Fruit fly (Drosophila melanogaster) whole organism, pupa: Measurements from ENCODE around the gene CG33725.

ENCODE experiments used
- CG10348 ChIP-seq: fragments of 200-800 bp; sonication (Bioruptor generic); IDR thresholded peaks from 2 replicates; pipeline ENCODE4 v1.3.6; 2022; ENCODE audit warnings: missing biosample characterization, missing genetic modification characterization
- CG12605 ChIP-seq: fragments of 200-800 bp; sonication (Bioruptor generic); IDR thresholded peaks from 2 replicates; pipeline ENCODE4 v1.3.6; 2022; ENCODE audit warnings: missing biosample characterization, missing genetic modification characterization
- CG13204 ChIP-seq: fragments of 200-800 bp; sonication (Bioruptor generic); optimal IDR thresholded peaks from 2 replicates; lab custom pipeline; 2018; ENCODE audit warnings: missing biosample characterization, mild to moderate bottlenecking, missing genetic modification characterization, moderate library complexity
- CG14655 ChIP-seq: fragments of 200-800 bp; sonication (Bioruptor generic); optimal IDR thresholded peaks from 3 replicates; lab custom pipeline; 2017; ENCODE audit warnings: mild to moderate bottlenecking, missing biosample characterization, missing genetic modification reagents, missing genetic modification characterization
- CG15710 ChIP-seq: fragments of 200-800 bp; sonication (Bioruptor generic); optimal IDR thresholded peaks from 2 replicates; lab custom pipeline; 2018; ENCODE audit warnings: missing biosample characterization, mild to moderate bottlenecking, missing genetic modification characterization, moderate library complexity
- CG17806 ChIP-seq: fragments of 200-800 bp; sonication (Bioruptor generic); optimal IDR thresholded peaks from 2 replicates; lab custom pipeline; 2018; ENCODE audit warnings: missing biosample characterization, mild to moderate bottlenecking, missing genetic modification characterization, moderate library complexity
- CG32121 ChIP-seq: fragments of 200-800 bp; sonication (Bioruptor generic); IDR thresholded peaks from 2 replicates; pipeline ENCODE4 v1.3.6; 2022; ENCODE audit warnings: missing biosample characterization, missing genetic modification characterization
- CG34367 ChIP-seq: fragments of 200-800 bp; sonication (Bioruptor generic); optimal IDR thresholded peaks from 2 replicates; lab custom pipeline; 2018; ENCODE audit warnings: missing biosample characterization, mild to moderate bottlenecking, missing genetic modification characterization
- CG4496 ChIP-seq: fragments of 200-800 bp; sonication (Bioruptor generic); IDR thresholded peaks from 3 replicates; pipeline ENCODE4 v1.3.6; 2022; ENCODE audit warnings: missing biosample characterization, missing genetic modification characterization
- CG8159 ChIP-seq: fragments of 200-800 bp; sonication (Bioruptor generic); optimal IDR thresholded peaks from 3 replicates; lab custom pipeline; 2018; ENCODE audit warnings: missing biosample characterization, mild to moderate bottlenecking, missing genetic modification characterization, moderate library complexity
- CG8301 ChIP-seq: fragments of 200-800 bp; sonication (Bioruptor generic); optimal IDR thresholded peaks from 2 replicates; lab custom pipeline; 2018; ENCODE audit warnings: missing biosample characterization, mild to moderate bottlenecking, missing genetic modification characterization
- CG9948 ChIP-seq: fragments of 200-800 bp; sonication (Bioruptor generic); optimal IDR thresholded peaks from 2 replicates; lab custom pipeline; 2018; ENCODE audit warnings: missing biosample characterization, mild to moderate bottlenecking, missing genetic modification characterization, moderate library complexity
- D1 ChIP-seq: fragments of 200-800 bp; sonication (Bioruptor generic); optimal IDR thresholded peaks from 2 replicates; lab custom pipeline; 2018; ENCODE audit warnings: missing biosample characterization, mild to moderate bottlenecking, missing genetic modification characterization, moderate library complexity
- EcR ChIP-seq: fragments of 200-800 bp; sonication (Bioruptor generic); optimal IDR thresholded peaks from 3 replicates; lab custom pipeline; 2019; ENCODE audit warnings: missing biosample characterization, missing genetic modification characterization, mild to moderate bottlenecking, moderate library complexity, missing genetic modification reagents
- Ets98B ChIP-seq: fragments of 200-800 bp; sonication (Bioruptor generic); IDR thresholded peaks from 2 replicates; pipeline ENCODE4 v1.3.6; 2022; ENCODE audit warnings: missing biosample characterization, missing genetic modification characterization
- Pif1A ChIP-seq: fragments of 200-800 bp; sonication (Bioruptor generic); optimal IDR thresholded peaks from 3 replicates; lab custom pipeline; 2016; ENCODE audit warnings: missing biosample characterization, missing genetic modification characterization
- Pif1B ChIP-seq: fragments of 200-800 bp; sonication (Bioruptor generic); optimal IDR thresholded peaks from 3 replicates; lab custom pipeline; 2016; ENCODE audit warnings: missing biosample characterization, missing genetic modification characterization
- Snoo ChIP-seq: fragments of 200-800 bp; sonication (Bioruptor generic); optimal IDR thresholded peaks from 3 replicates; lab custom pipeline; 2017; ENCODE audit warnings: missing biosample characterization, mild to moderate bottlenecking, missing genetic modification characterization, inconsistent platforms
- fd96Ca ChIP-seq: fragments of 200-800 bp; sonication (Bioruptor generic); IDR thresholded peaks from 3 replicates; pipeline ENCODE4 v1.3.6; 2022; ENCODE audit warnings: missing biosample characterization, missing genetic modification characterization
- gl ChIP-seq: fragments of 200-800 bp; sonication (Bioruptor generic); optimal IDR thresholded peaks from 2 replicates; lab custom pipeline; 2018; ENCODE audit warnings: missing biosample characterization, mild to moderate bottlenecking, missing genetic modification characterization
- rn ChIP-seq: fragments of 200-800 bp; sonication (Bioruptor generic); IDR thresholded peaks from 2 replicates; pipeline ENCODE4 v1.3.6; 2022; ENCODE audit warnings: missing biosample characterization, missing genetic modification characterization

The CG33725 gene

dm6 chr3L:12468016-12468415 is 14.4 kb upstream of the CG33725 start, which contains the start of gene eyg:
Gene eyg (minus strand): TSS chr3L:12468021.
- no peak for TF ChIP-seq Pif1B (GFP tag; lab: Kevin White, UChicago)
- TF ChIP-seq CG10348 (GFP tag; lab: Robert Waterston, UW): no peak
- peak; percentile 75; the same call in 2 of the 3 replicates for TF ChIP-seq fd96Ca (GFP tag; lab: Robert Waterston, UW)
- TF ChIP-seq rn: no peak
- TF ChIP-seq CG15710 (tag; lab: Kevin White, UChicago): no peak
- no peak for TF ChIP-seq CG8301 (tag; lab: Kevin White, UChicago)
- TF ChIP-seq CG32121 (GFP tag; lab: Robert Waterston, UW): no peak
- TF ChIP-seq Snoo (tag; lab: Kevin White, UChicago): peak; percentile 25
- TF ChIP-seq D1 (tag; lab: Kevin White, UChicago): peak; percentile 2
- peak; percentile 19 for TF ChIP-seq EcR (GFP tag; lab: Kevin White, UChicago)
- TF ChIP-seq CG9948 (tag; lab: Kevin White, UChicago): no peak
- no peak for TF ChIP-seq Pif1A

dm6 chr3L:12469684-12470083 is 12.7 kb upstream of the CG33725 start, which contains the start of gene CG32102:
Gene CG32102 (minus strand): TSS chr3L:12469784.
- no peak for TF ChIP-seq CG12605 (GFP tag; lab: Robert Waterston, UW)
- TF ChIP-seq CG8159 (tag; lab: Kevin White, UChicago): no peak
- TF ChIP-seq Pif1B (GFP tag; lab: Kevin White, UChicago): no peak
- no peak for TF ChIP-seq EcR (GFP tag; lab: Kevin White, UChicago)
- no peak for TF ChIP-seq CG4496 (GFP tag; lab: Robert Waterston, UW)
- no peak for TF ChIP-seq D1 (tag; lab: Kevin White, UChicago)
- no peak for TF ChIP-seq CG8301 (tag; lab: Kevin White, UChicago)
- no peak for TF ChIP-seq CG13204
- no peak for TF ChIP-seq CG9948 (tag; lab: Kevin White, UChicago)
- TF ChIP-seq CG32121 (GFP tag; lab: Robert Waterston, UW): no peak
- no peak for TF ChIP-seq Pif1A
- TF ChIP-seq fd96Ca (GFP tag; lab: Robert Waterston, UW): no peak
- TF ChIP-seq CG15710 (tag; lab: Kevin White, UChicago): no peak
- no peak for TF ChIP-seq CG17806
- no peak for TF ChIP-seq Ets98B
- no peak for TF ChIP-seq Snoo (tag; lab: Kevin White, UChicago)
- no peak for TF ChIP-seq gl
- no peak for TF ChIP-seq rn
- no peak for TF ChIP-seq CG14655
- TF ChIP-seq CG34367: no peak

- no peak for TF ChIP-seq CG17806
- TF ChIP-seq CG8159 (tag; lab: Kevin White, UChicago): no peak
- TF ChIP-seq Ets98B: no peak
- TF ChIP-seq CG34367: no peak
- TF ChIP-seq D1 (tag; lab: Kevin White, UChicago): no peak
- TF ChIP-seq fd96Ca (GFP tag; lab: Robert Waterston, UW): no peak
- no peak for TF ChIP-seq CG13204
- no peak for TF ChIP-seq CG15710 (tag; lab: Kevin White, UChicago)
- no peak for TF ChIP-seq rn
- no peak for TF ChIP-seq Pif1B (GFP tag; lab: Kevin White, UChicago)
- no peak for TF ChIP-seq CG14655
- no peak for TF ChIP-seq CG4496 (GFP tag; lab: Robert Waterston, UW)
- no peak for TF ChIP-seq CG8301 (tag; lab: Kevin White, UChicago)
- no peak for TF ChIP-seq CG10348 (GFP tag; lab: Robert Waterston, UW)
- no peak for TF ChIP-seq CG9948 (tag; lab: Kevin White, UChicago)
Observed at dm6 chr3L:12470509-12470908, 11.9 kb upstream of the CG33725 start.

- TF ChIP-seq CG10348 (GFP tag; lab: Robert Waterston, UW) (no peak), CG12605 (GFP tag; lab: Robert Waterston, UW) (no peak), CG17806 (no peak), rn (no peak), EcR (GFP tag; lab: Kevin White, UChicago) (no peak), CG14655 (no peak), CG8159 (tag; lab: Kevin White, UChicago) (no peak), Ets98B (no peak), D1 (tag; lab: Kevin White, UChicago) (no peak), CG13204 (no peak), fd96Ca (GFP tag; lab: Robert Waterston, UW) (no peak), Pif1B (GFP tag; lab: Kevin White, UChicago) (no peak), CG15710 (tag; lab: Kevin White, UChicago) (no peak), CG34367 (no peak), CG32121 (GFP tag; lab: Robert Waterston, UW) (no peak), Pif1A (no peak), CG8301 (tag; lab: Kevin White, UChicago) (no peak), CG4496 (GFP tag; lab: Robert Waterston, UW) (no peak), Snoo (tag; lab: Kevin White, UChicago) (no peak)
Observed at dm6 chr3L:12471471-12471978, 10.9 kb upstream of the CG33725 start, which contains the start of gene CG10616. Gene CG10616 (plus strand): TSS chr3L:12471728.

dm6 chr3L:12478229-12478628 is 4.2 kb upstream of the CG33725 start:
- TF ChIP-seq EcR (GFP tag; lab: Kevin White, UChicago): peak; percentile 83
- no peak for TF ChIP-seq Pif1A

- TF ChIP-seq CG12605 (GFP tag; lab: Robert Waterston, UW): peak; percentile 73
- TF ChIP-seq CG15710 (tag; lab: Kevin White, UChicago): peak; percentile 65
- peak; percentile 73; the same call in 2 of the 3 replicates for TF ChIP-seq CG4496 (GFP tag; lab: Robert Waterston, UW)
- TF ChIP-seq EcR (GFP tag; lab: Kevin White, UChicago): no peak
- peak; percentile 88 for TF ChIP-seq CG32121 (GFP tag; lab: Robert Waterston, UW)
- TF ChIP-seq CG10348 (GFP tag; lab: Robert Waterston, UW): 0 out of 2 replicates have a peak, but pooled peaks have one; percentile 43
- TF ChIP-seq gl: no peak
- TF ChIP-seq CG8159 (tag; lab: Kevin White, UChicago): peak; percentile 73
- TF ChIP-seq Snoo (tag; lab: Kevin White, UChicago): no peak
- TF ChIP-seq D1 (tag; lab: Kevin White, UChicago): no peak
- TF ChIP-seq rn: peak; percentile 59; the same call in 1 of the 2 replicates
- TF ChIP-seq CG9948 (tag; lab: Kevin White, UChicago): peak; percentile 66
- TF ChIP-seq Ets98B: peak; percentile 77
- peak; percentile 37 for TF ChIP-seq CG34367
- peak; percentile 9 for TF ChIP-seq CG13204
- TF ChIP-seq CG14655: peak; percentile 86
- peak; percentile 53 for TF ChIP-seq Pif1B (GFP tag; lab: Kevin White, UChicago)
- TF ChIP-seq CG17806: peak; percentile 51
- peak; percentile 61 for TF ChIP-seq Pif1A
- TF ChIP-seq CG8301 (tag; lab: Kevin White, UChicago): peak; percentile 80
- TF ChIP-seq fd96Ca (GFP tag; lab: Robert Waterston, UW): peak; percentile 50; the same call in 2 of the 3 replicates
Observed at dm6 chr3L:12482917-12483316, 508 bp downstream of the CG33725 start.
